Fruit fly (Drosophila melanogaster) whole organism, pupa: Measurements from ENCODE around the gene Rpn2.

Experiments used
- CG12605 ChIP-seq: fragments of 200-800 bp; sonication (Bioruptor generic); IDR thresholded peaks from 2 replicates; pipeline ENCODE4 v1.3.6; 2022; ENCODE audit warnings: missing biosample characterization, missing genetic modification characterization
- CG14655 ChIP-seq: fragments of 200-800 bp; sonication (Bioruptor generic); optimal IDR thresholded peaks from 3 replicates; lab custom pipeline; 2017; ENCODE audit warnings: mild to moderate bottlenecking, missing biosample characterization, missing genetic modification reagents, missing genetic modification characterization
- CG17806 ChIP-seq: fragments of 200-800 bp; sonication (Bioruptor generic); optimal IDR thresholded peaks from 2 replicates; lab custom pipeline; 2018; ENCODE audit warnings: missing biosample characterization, mild to moderate bottlenecking, missing genetic modification characterization, moderate library complexity
- CG34367 ChIP-seq: fragments of 200-800 bp; sonication (Bioruptor generic); optimal IDR thresholded peaks from 2 replicates; lab custom pipeline; 2018; ENCODE audit warnings: missing biosample characterization, mild to moderate bottlenecking, missing genetic modification characterization
- CG4496 ChIP-seq: fragments of 200-800 bp; sonication (Bioruptor generic); IDR thresholded peaks from 3 replicates; pipeline ENCODE4 v1.3.6; 2022; ENCODE audit warnings: missing biosample characterization, missing genetic modification characterization
- D1 ChIP-seq: fragments of 200-800 bp; sonication (Bioruptor generic); optimal IDR thresholded peaks from 2 replicates; lab custom pipeline; 2018; ENCODE audit warnings: missing biosample characterization, mild to moderate bottlenecking, missing genetic modification characterization, moderate library complexity
- EcR ChIP-seq: fragments of 200-800 bp; sonication (Bioruptor generic); optimal IDR thresholded peaks from 3 replicates; lab custom pipeline; 2019; ENCODE audit warnings: missing biosample characterization, missing genetic modification characterization, mild to moderate bottlenecking, moderate library complexity, missing genetic modification reagents
- Snoo ChIP-seq: fragments of 200-800 bp; sonication (Bioruptor generic); optimal IDR thresholded peaks from 3 replicates; lab custom pipeline; 2017; ENCODE audit warnings: missing biosample characterization, mild to moderate bottlenecking, missing genetic modification characterization, inconsistent platforms
- rn ChIP-seq: fragments of 200-800 bp; sonication (Bioruptor generic); IDR thresholded peaks from 2 replicates; pipeline ENCODE4 v1.3.6; 2022; ENCODE audit warnings: missing biosample characterization, missing genetic modification characterization

DNA sequence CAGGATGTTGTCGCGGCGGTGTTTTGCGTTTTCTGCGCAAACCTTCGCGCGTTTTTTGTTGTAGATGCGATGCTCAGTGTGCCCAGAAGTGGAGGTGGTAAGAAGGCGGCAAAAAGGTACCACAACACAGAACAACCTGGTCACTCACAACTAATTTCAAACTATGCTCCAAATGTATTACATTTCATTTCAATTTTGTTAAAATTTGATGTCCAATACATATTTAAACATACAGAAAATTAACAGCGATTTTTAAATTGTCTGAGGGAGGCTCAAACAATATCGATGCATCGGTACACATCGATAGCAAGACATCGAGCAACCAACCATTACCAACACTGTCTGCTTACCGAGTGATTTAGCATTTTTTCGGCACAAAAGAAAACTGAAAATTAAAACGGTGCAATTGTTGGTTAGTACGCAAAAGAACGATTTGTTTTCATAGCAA is at the start of gene Rpn2, which contains the start of gene Slbp:
- TF ChIP-seq CG14655 (GFP tag; lab: Kevin White, UChicago): no peak
- TF ChIP-seq rn (GFP tag; lab: Robert Waterston, UW): no peak
- TF ChIP-seq CG34367 (tag; lab: Kevin White, UChicago): no peak
- TF ChIP-seq CG4496: no peak
- no peak for TF ChIP-seq D1 (tag; lab: Kevin White, UChicago)
- no peak for TF ChIP-seq EcR
- no peak for TF ChIP-seq CG17806
- peak; percentile 23 for TF ChIP-seq Snoo (tag; lab: Kevin White, UChicago)
- no peak for TF ChIP-seq CG12605 (GFP tag; lab: Robert Waterston, UW)
